Fruit fly (Drosophila melanogaster) whole organism: ENCODE measurements around the gene CG13917.

ENCODE experiments used
- CG8478 ChIP-seq: fragments of >200 bp; optimal IDR thresholded peaks from 2 replicates; lab custom pipeline; 2018; ENCODE audit warnings: inconsistent platforms
- Dll ChIP-seq: fragments of >200 bp; optimal IDR thresholded peaks from 2 replicates; lab custom pipeline; 2017
- pan ChIP-seq: fragments of >200 bp; optimal IDR thresholded peaks from 2 replicates; lab custom pipeline; 2017
- psq ChIP-seq: fragments of >200 bp; optimal IDR thresholded peaks from 2 replicates; lab custom pipeline; 2017
- usp ChIP-seq: fragments of >200 bp; optimal IDR thresholded peaks from 2 replicates; lab custom pipeline; 2017; ENCODE audit warnings: missing biosample characterization, missing genetic modification characterization, mixed read lengths

dm6 chr3L:1586266-1587054 is 10.0 kb downstream of the CG13917 start:
- TF ChIP-seq pan (no peak), psq (lab: Kevin White, UChicago) (no peak), usp (GFP tag; lab: Kevin White, UChicago) (no peak), Dll (lab: Kevin White, UChicago) (peak; percentile 99), CG8478 (lab: Kevin White, UChicago) (no peak)
